Fruit fly (Drosophila melanogaster) Kc167 (cell line): ENCODE data around the gene mRpL11.

Experiments
- Myc ChIP-seq: fragments of >200 bp; optimal IDR thresholded peaks from 2 replicates; lab custom pipeline; 2017; ENCODE audit warnings: missing external identifiers
- Sin3A ChIP-seq: fragments of >200 bp; optimal IDR thresholded peaks from 2 replicates; lab custom pipeline; 2018; ENCODE audit warnings: missing external identifiers
- h ChIP-seq: fragments of >200 bp; optimal IDR thresholded peaks from 3 replicates; lab custom pipeline; 2018; ENCODE audit warnings: missing external identifiers
- insv ChIP-seq: fragments of >200 bp; optimal IDR thresholded peaks from 3 replicates; lab custom pipeline; 2018; ENCODE audit warnings: missing external identifiers
- psq ChIP-seq: fragments of >200 bp; optimal IDR thresholded peaks from 2 replicates; lab custom pipeline; 2017; ENCODE audit warnings: missing external identifiers
- ttk ChIP-seq: sonication (Bioruptor generic); optimal IDR thresholded peaks from 2 replicates; lab custom pipeline; 2017; ENCODE audit warnings: missing external identifiers

mRpL11 gene

DNA sequence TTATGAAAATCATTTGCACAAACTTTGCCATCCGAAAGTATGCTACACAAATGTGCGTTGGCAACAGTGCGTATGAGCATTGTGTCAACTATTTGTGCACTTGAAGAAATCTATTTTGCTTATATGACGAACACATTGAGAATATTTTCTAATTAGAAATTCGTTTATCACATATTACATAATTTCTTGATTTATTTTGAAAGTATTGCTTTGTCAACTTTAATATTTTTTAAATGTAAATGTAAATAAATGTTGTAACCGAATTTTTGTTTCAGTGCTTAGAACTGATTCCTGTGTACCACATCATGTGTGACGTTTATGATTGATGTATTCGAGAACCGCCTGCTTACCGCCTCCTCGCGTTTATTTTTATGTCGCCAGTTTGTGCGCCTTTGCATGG is 30.4 kb downstream of the mRpL11 start:
- TF ChIP-seq psq (lab: Kevin White, UChicago): no peak
- no peak for TF ChIP-seq ttk
- no peak for TF ChIP-seq Sin3A (lab: Kevin White, UChicago)
- no peak for TF ChIP-seq insv (lab: Kevin White, UChicago)
- TF ChIP-seq Myc: no peak
- no peak for TF ChIP-seq h (lab: Kevin White, UChicago)

DNA sequence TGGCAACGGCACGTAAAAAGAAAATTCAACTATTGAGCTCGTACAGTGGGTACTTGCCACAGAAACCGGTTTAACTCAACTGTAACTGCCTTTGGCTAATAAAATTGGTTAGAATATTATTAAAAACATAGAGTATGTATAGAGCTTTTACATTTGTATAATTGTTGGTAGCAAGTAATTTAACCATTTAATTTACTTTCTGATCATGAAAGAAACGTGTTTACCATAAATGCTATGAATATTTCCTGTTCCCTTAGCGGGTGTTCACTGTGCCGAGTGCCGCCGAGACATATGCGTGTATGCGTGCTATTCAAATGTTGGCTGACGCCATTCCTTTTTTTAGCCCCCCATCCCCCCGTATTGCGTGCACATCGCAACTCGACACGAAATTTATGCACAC is 37.1 kb downstream of the mRpL11 start:
- no peak for TF ChIP-seq Sin3A (lab: Kevin White, UChicago)
- no peak for TF ChIP-seq Myc
- no peak for TF ChIP-seq h (lab: Kevin White, UChicago)
- TF ChIP-seq insv (lab: Kevin White, UChicago): no peak
- no peak for TF ChIP-seq ttk
- no peak for TF ChIP-seq psq (lab: Kevin White, UChicago)

DNA sequence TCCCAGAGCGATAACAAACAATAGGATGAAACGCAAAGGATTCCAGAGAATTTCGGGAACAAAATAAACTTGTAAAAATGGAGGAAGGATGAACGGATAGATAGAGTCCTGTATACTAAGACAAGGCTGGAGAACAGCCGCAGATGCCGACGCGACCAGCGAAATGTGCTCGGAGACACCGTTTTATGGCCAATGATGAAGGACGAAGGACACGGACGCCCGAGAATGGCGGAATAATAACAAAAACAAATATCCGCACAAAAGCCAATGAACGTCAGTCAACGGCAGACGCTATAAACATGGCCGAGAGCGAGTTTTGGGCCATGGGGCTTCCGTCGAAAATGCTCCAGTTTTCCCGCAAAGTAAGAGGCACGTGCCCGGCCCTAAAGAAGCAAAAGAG is 43.4 kb downstream of the mRpL11 start:
- TF ChIP-seq Myc: no peak
- no peak for TF ChIP-seq Sin3A (lab: Kevin White, UChicago)
- TF ChIP-seq psq (lab: Kevin White, UChicago): no peak

DNA sequence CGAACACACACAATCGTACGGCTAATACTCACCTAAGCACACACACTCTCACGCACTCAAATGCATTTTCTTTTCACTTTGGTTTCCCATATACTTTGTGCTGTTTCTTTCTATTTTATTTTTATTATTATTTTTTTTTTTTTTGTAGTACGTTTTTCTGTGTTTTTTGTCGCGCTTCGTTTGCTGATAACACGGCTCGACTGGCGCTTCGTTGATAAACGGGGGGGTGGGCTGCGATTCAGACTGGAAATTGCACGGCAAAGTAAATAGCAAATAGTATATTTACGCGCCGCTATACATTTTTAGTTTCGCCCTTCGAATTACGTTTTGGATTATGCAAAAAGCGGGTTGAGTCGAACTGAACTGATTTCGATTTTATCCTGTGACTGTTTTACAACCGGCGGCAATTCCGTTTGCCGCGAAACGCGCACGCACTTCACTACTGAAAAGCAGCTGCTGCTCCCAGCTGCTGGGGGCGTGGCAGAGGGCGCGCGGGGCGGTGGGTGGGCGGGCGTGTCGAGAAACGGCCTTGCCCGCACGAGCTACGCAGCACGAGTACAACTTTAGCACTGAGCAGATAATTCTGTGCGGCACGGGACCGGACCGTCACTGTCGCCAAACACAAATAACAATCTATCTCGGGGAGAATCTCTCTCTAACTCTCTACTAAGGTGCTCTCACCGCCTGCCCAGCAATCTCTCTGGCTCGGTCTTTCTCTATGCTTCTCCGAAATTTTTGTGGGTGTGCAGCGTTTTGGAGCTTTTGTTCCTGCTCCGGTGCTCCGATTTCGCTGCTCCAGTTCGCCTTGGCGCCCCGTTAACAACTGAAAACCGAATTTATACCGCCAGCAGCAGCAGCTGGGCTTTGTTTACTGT is 46.1 kb downstream of the mRpL11 start, which contains the start of gene Pde6:
TSS of gene Pde6 (minus strand) at position 825 of the 875 bp plus-strand sequence.
- TF ChIP-seq insv (lab: Kevin White, UChicago): no peak
- no peak for TF ChIP-seq psq (lab: Kevin White, UChicago)
- TF ChIP-seq Myc: no peak
- TF ChIP-seq h (lab: Kevin White, UChicago): no peak
- TF ChIP-seq Sin3A (lab: Kevin White, UChicago): no peak
- no peak for TF ChIP-seq ttk

- TF ChIP-seq ttk: no peak
- no peak for TF ChIP-seq h (lab: Kevin White, UChicago)
- TF ChIP-seq Myc: no peak
- TF ChIP-seq insv (lab: Kevin White, UChicago): no peak
- no peak for TF ChIP-seq Sin3A (lab: Kevin White, UChicago)
- no peak for TF ChIP-seq psq (lab: Kevin White, UChicago)
Measured at dm6 chr3R:14558383-14558883, 46.8 kb downstream of the mRpL11 start.

DNA sequence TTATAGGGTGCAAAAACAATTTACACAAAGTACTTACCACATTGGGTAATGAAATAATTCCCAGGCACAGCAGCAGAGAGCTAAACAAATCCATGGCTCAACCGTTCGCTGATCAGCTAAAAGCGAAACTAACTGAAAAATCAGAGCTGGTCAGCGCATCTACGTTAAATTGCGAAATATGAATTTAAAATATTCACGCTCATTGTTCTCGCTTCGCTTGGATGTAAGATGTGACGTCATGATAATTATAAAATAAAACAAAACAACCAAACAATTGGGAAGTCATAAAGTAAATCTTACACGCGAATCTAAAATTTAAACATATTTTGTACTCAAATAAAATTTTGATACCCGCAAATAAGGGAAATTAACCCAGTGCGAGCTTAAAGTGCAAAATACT is 48.3 kb downstream of the mRpL11 start, which contains the start of gene CG14854:
TSS of gene CG14854 (minus strand) at position 101 of the 400 bp plus-strand sequence.
- TF ChIP-seq ttk (no peak), Sin3A (lab: Kevin White, UChicago) (no peak), insv (lab: Kevin White, UChicago) (no peak), h (lab: Kevin White, UChicago) (no peak)

- TF ChIP-seq Sin3A (lab: Kevin White, UChicago): no peak
- TF ChIP-seq Myc: no peak
- TF ChIP-seq psq (lab: Kevin White, UChicago): no peak
- TF ChIP-seq insv (lab: Kevin White, UChicago): no peak
- TF ChIP-seq ttk: no peak
- no peak for TF ChIP-seq h (lab: Kevin White, UChicago)
Measured at dm6 chr3R:14560635-14561034, 49.0 kb downstream of the mRpL11 start, which contains the start of gene Jig. TSS of gene Jig (plus strand) at chr3R:14560935.

- TF ChIP-seq Sin3A (lab: Kevin White, UChicago): no peak
- no peak for TF ChIP-seq ttk
- no peak for TF ChIP-seq psq (lab: Kevin White, UChicago)
- no peak for TF ChIP-seq h (lab: Kevin White, UChicago)
- no peak for TF ChIP-seq insv (lab: Kevin White, UChicago)
- no peak for TF ChIP-seq Myc
Measured at dm6 chr3R:14562040-14562439, 50.4 kb downstream of the mRpL11 start, which contains the start of gene CG14851. TSS of gene CG14851 (plus strand) at chr3R:14562340.
